Worm (Caenorhabditis elegans) whole organism, L4 larva: ENCODE data around the gene eco-1.

Source experiments
- D1046.2 ChIP-seq: fragments of 200-800 bp; sonication (Bioruptor generic); IDR thresholded peaks from 2 replicates; pipeline ENCODE4 v1.3.6; 2022; ENCODE audit warnings: missing genetic modification characterization, missing compliant biosample characterization
- F10B5.3 ChIP-seq: sonication (generic microtip); optimal IDR thresholded peaks from 2 replicates; lab custom pipeline; 2016; ENCODE audit warnings: mild to moderate bottlenecking, missing genetic modification characterization, missing compliant biosample characterization
- F37D6.2 ChIP-seq: sonication (generic microtip); optimal IDR thresholded peaks from 2 replicates; lab custom pipeline; 2016; ENCODE audit warnings: mild to moderate bottlenecking, missing genetic modification characterization, missing compliant biosample characterization
- F49E8.2 ChIP-seq: sonication (generic microtip); optimal IDR thresholded peaks from 2 replicates; lab custom pipeline; 2016; ENCODE audit warnings: missing compliant biosample characterization, mild to moderate bottlenecking, missing genetic modification characterization, borderline replicate concordance
- R02D3.7 ChIP-seq: fragments of 150-350 bp; sonication (generic microtip); optimal IDR thresholded peaks from 3 replicates; lab custom pipeline; 2014; ENCODE audit warnings: missing biosample characterization, missing genetic modification characterization
- Y105C5A.15 ChIP-seq: fragments of 200-800 bp; sonication (Bioruptor generic); IDR thresholded peaks from 2 replicates; pipeline ENCODE4 v1.3.6; 2022; ENCODE audit warnings: missing genetic modification characterization, missing compliant biosample characterization
- ZK546.5 ChIP-seq, 2 experiments: sonication (generic microtip); optimal IDR thresholded peaks; 2 replicates each; lab custom pipeline; 2017; ENCODE audit warnings: missing biosample characterization in 2 of 2, missing genetic modification characterization in 2 of 2
- aha-1 ChIP-seq: fragments of 150-350 bp; peaks from one replicate; lab custom pipeline; 2014; ENCODE audit warnings: missing biosample characterization, missing genetic modification characterization
- arid-1 ChIP-seq: fragments of 200-800 bp; sonication (Bioruptor generic); conservative IDR thresholded peaks from 2 replicates; pipeline ENCODE4 v1.3.6; 2022; ENCODE audit warnings: missing genetic modification reagents, missing genetic modification characterization, missing compliant biosample characterization
- ces-1 ChIP-seq: fragments of 150-350 bp; sonication (generic microtip); optimal IDR thresholded peaks from 4 replicates; lab custom pipeline; 2014; ENCODE audit warnings: missing biosample characterization, missing genetic modification reagents, missing genetic modification characterization
- ctbp-1 ChIP-seq: fragments of 200-800 bp; sonication (Bioruptor generic); IDR thresholded peaks from 2 replicates; pipeline ENCODE4 v1.3.6; 2022; ENCODE audit warnings: missing genetic modification reagents, missing genetic modification characterization, missing compliant biosample characterization
- daf-16 ChIP-seq, 3 experiments: sonication (generic microtip); optimal IDR thresholded peaks; 2 replicates each; lab custom pipeline; 2016 to 2017; ENCODE audit warnings: missing genetic modification characterization in 3 of 3, missing genetic modification reagents in 3 of 3, mild to moderate bottlenecking in 2 of 3, missing compliant biosample characterization in 2 of 3, missing biosample characterization in 1 of 3, moderate library complexity in 1 of 3
- daf-19 ChIP-seq: fragments of 200-800 bp; sonication (Bioruptor generic); conservative IDR thresholded peaks from 2 replicates; pipeline ENCODE4 v1.3.6; 2022; ENCODE audit warnings: missing genetic modification characterization, missing compliant biosample characterization
- dmd-6 ChIP-seq: fragments of 200-800 bp; sonication (Bioruptor generic); IDR thresholded peaks from 2 replicates; pipeline ENCODE4 v1.3.6; 2022; ENCODE audit warnings: missing genetic modification reagents, missing genetic modification characterization, missing compliant biosample characterization
- dmd-9 ChIP-seq: fragments of 200-800 bp; sonication (Bioruptor generic); IDR thresholded peaks from 2 replicates; pipeline ENCODE4 v1.3.6; 2022; ENCODE audit warnings: missing genetic modification reagents, missing genetic modification characterization, missing compliant biosample characterization
- dve-1 ChIP-seq: sonication (generic microtip); optimal IDR thresholded peaks from 2 replicates; lab custom pipeline; 2017; ENCODE audit warnings: antibody characterized with exemption, mild to moderate bottlenecking, missing genetic modification characterization, missing compliant biosample characterization; ENCODE audit not compliant: insufficient read depth
- egl-43 ChIP-seq: fragments of 200-800 bp; sonication (Bioruptor generic); IDR thresholded peaks from 2 replicates; pipeline ENCODE4 v1.3.6; 2022; ENCODE audit warnings: missing genetic modification reagents, missing genetic modification characterization, missing compliant biosample characterization
- hlh-11 ChIP-seq: fragments of 200-800 bp; sonication (Bioruptor generic); optimal IDR thresholded peaks from 2 replicates; lab custom pipeline; 2018; ENCODE audit warnings: mild to moderate bottlenecking, missing genetic modification characterization, missing compliant biosample characterization
- hlh-30 ChIP-seq: sonication (generic microtip); optimal IDR thresholded peaks from 2 replicates; lab custom pipeline; 2017; ENCODE audit warnings: antibody characterized with exemption, mild to moderate bottlenecking, missing genetic modification characterization, missing compliant biosample characterization; ENCODE audit not compliant: insufficient read depth
- jun-1 ChIP-seq: fragments of 150-350 bp; optimal IDR thresholded peaks from 2 replicates; lab custom pipeline; 2014; ENCODE audit warnings: missing biosample characterization, missing genetic modification reagents, missing genetic modification characterization
- lsy-2 ChIP-seq, 2 experiments: fragments of 150-350 bp in 1 of 2; sonication (generic microtip) in 1 of 2; optimal IDR thresholded peaks; 2 replicates each; lab custom pipeline; 2014 to 2017; ENCODE audit warnings: missing biosample characterization in 2 of 2, missing genetic modification characterization in 2 of 2
- madf-5 ChIP-seq, 2 experiments: fragments of 200-800 bp; sonication (Bioruptor generic); IDR thresholded peaks; 2 replicates each; pipeline ENCODE4 v1.3.6; 2022; ENCODE audit warnings: missing compliant biosample characterization in 2 of 2, missing genetic modification characterization in 2 of 2
- madf-9 ChIP-seq: fragments of 200-800 bp; sonication (Bioruptor generic); conservative IDR thresholded peaks from 2 replicates; pipeline ENCODE4 v1.3.6; 2022; ENCODE audit warnings: missing genetic modification reagents, missing genetic modification characterization, missing compliant biosample characterization
- mdt-29 ChIP-seq: fragments of 200-800 bp; sonication (Bioruptor generic); IDR thresholded peaks from 2 replicates; pipeline ENCODE4 v1.3.6; 2022; ENCODE audit warnings: missing genetic modification reagents, missing genetic modification characterization, missing compliant biosample characterization
- mes-2 ChIP-seq: sonication (generic microtip); optimal IDR thresholded peaks from 2 replicates; lab custom pipeline; 2016; ENCODE audit warnings: missing genotype, mild to moderate bottlenecking, missing genetic modification characterization, missing compliant biosample characterization; ENCODE audit not compliant: poor library complexity, severe bottlenecking
- mxl-2 ChIP-seq: fragments of 200-800 bp; sonication (Bioruptor generic); conservative IDR thresholded peaks from 2 replicates; pipeline ENCODE4 v1.3.6; 2022; ENCODE audit warnings: missing genetic modification reagents, missing genetic modification characterization, missing compliant biosample characterization
- nhr-10 ChIP-seq: fragments of 150-350 bp; optimal IDR thresholded peaks from 2 replicates; lab custom pipeline; 2014; ENCODE audit warnings: missing biosample characterization, missing genetic modification characterization
- nhr-11 ChIP-seq: fragments of 150-350 bp; optimal IDR thresholded peaks from 2 replicates; lab custom pipeline; 2014; ENCODE audit warnings: missing biosample characterization, missing genetic modification characterization
- nhr-111 ChIP-seq: fragments of 200-800 bp; sonication (Bioruptor generic); optimal IDR thresholded peaks from 2 replicates; lab custom pipeline; 2018; ENCODE audit warnings: mild to moderate bottlenecking, missing genetic modification characterization, missing compliant biosample characterization
- nhr-25 ChIP-seq: sonication (generic microtip); optimal IDR thresholded peaks from 2 replicates; lab custom pipeline; 2017; ENCODE audit warnings: missing genetic modification characterization, mild to moderate bottlenecking, missing compliant biosample characterization, antibody characterized with exemption, moderate library complexity, borderline replicate concordance; ENCODE audit not compliant: insufficient read depth
- nhr-28 ChIP-seq: fragments of 150-350 bp; optimal IDR thresholded peaks from 2 replicates; lab custom pipeline; 2014; ENCODE audit warnings: missing biosample characterization, missing genetic modification characterization
- nhr-48 ChIP-seq: sonication (generic microtip); optimal IDR thresholded peaks from 2 replicates; lab custom pipeline; 2016; ENCODE audit warnings: mild to moderate bottlenecking, missing genetic modification characterization, missing compliant biosample characterization
- php-3 ChIP-seq: fragments of 200-800 bp; sonication (Bioruptor generic); IDR thresholded peaks from 2 replicates; pipeline ENCODE4 v1.3.6; 2022; ENCODE audit warnings: missing genetic modification reagents, missing genetic modification characterization, missing compliant biosample characterization
- pqm-1 ChIP-seq: sonication (generic microtip); optimal IDR thresholded peaks from 2 replicates; lab custom pipeline; 2017; ENCODE audit warnings: missing biosample characterization, missing genetic modification characterization
- rbr-2 ChIP-seq: sonication (generic microtip); optimal IDR thresholded peaks from 2 replicates; lab custom pipeline; 2016; ENCODE audit warnings: missing genotype, missing genetic modification characterization, missing compliant biosample characterization
- set-16 ChIP-seq: fragments of 200-800 bp; sonication (Bioruptor generic); IDR thresholded peaks from 2 replicates; pipeline ENCODE4 v1.3.6; 2022; ENCODE audit warnings: missing genetic modification reagents, missing genetic modification characterization, missing compliant biosample characterization
- tag-97 ChIP-seq: fragments of 200-800 bp; sonication (Bioruptor generic); IDR thresholded peaks from 2 replicates; pipeline ENCODE4 v1.3.6; 2022; ENCODE audit warnings: missing genetic modification characterization, missing compliant biosample characterization
- tra-1 ChIP-seq: fragments of 200-800 bp; sonication (Bioruptor generic); IDR thresholded peaks from 2 replicates; pipeline ENCODE4 v1.3.6; 2022; ENCODE audit warnings: missing genetic modification reagents, missing genetic modification characterization, missing compliant biosample characterization
- unc-39 ChIP-seq: sonication (generic microtip); optimal IDR thresholded peaks from 2 replicates; lab custom pipeline; 2017; ENCODE audit warnings: missing biosample characterization, missing genetic modification characterization
- zfp-2 ChIP-seq: sonication (generic microtip); optimal IDR thresholded peaks from 2 replicates; lab custom pipeline; 2016; ENCODE audit warnings: mild to moderate bottlenecking, missing genetic modification characterization, missing compliant biosample characterization
- zip-2 ChIP-seq: fragments of 150-350 bp; optimal IDR thresholded peaks from 2 replicates; lab custom pipeline; 2014; ENCODE audit warnings: missing biosample characterization, missing genetic modification characterization

The eco-1 gene

DNA sequence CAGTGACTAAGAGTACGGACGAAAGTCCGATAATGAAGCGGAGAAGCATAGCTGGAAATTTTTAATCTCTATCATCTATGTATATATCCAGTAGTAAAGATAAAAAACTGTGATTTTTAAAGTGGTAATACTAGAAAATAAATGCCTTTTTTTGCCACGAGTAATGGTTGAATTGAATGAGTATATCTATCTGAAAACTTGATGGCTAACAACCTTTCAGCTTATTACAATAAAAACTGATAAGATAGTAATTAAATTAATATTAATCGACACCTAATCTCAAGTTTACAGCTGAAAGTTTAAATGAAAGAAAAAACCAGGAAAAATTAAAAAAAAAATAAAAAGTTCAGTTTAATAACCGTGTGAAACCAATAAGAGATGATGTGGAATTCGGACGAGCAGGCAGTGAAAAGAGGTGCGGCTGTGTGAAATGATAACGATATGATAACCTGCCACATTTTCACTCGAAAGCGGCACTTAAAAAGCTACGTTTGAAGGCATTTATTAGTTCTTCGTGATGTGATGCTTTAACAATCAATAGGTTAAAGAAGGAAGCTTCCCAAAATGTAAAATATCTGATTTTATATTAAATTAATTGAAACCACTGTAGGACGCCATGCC, 43.9 kb downstream of the eco-1 start, which contains the start of gene nspg-6:
TSS of gene nspg-6 (minus strand) at position 51 of the 621 bp plus-strand sequence.
- TF ChIP-seq arid-1 (no peak), tag-97 (GFP tag; lab: Robert Waterston, UW) (no peak), tra-1 (GFP tag; lab: Robert Waterston, UW) (no peak), nhr-28 (tag; lab: Kevin White, UChicago) (peak; percentile 77), daf-16 (GFP tag; optimal IDR thresholded peaks at IDR 0.05; lab: Kevin White, UChicago) (no peak), daf-16 (tag; optimal IDR thresholded peaks at IDR 0.05; lab: Kevin White, UChicago) (peak; percentile 48), madf-9 (no peak), nhr-10 (tag; lab: Kevin White, UChicago) (no peak), mdt-29 (no peak), R02D3.7 (no peak), dmd-9 (no peak), nhr-111 (GFP tag; lab: Kevin White, UChicago) (no peak), F10B5.3 (tag; lab: Kevin White, UChicago) (no peak), daf-19 (GFP tag; lab: Robert Waterston, UW) (no peak), unc-39 (tag; lab: Kevin White, UChicago) (no peak), rbr-2 (no peak), madf-5 (GFP tag; IDR thresholded peaks at IDR 0.05; lab: Robert Waterston, UW) (no peak), hlh-30 (no peak), mes-2 (no peak), nhr-25 (no peak), php-3 (GFP tag; lab: Robert Waterston, UW) (peak; percentile 70; the same call in 1 of the 2 replicates), ctbp-1 (GFP tag; lab: Robert Waterston, UW) (no peak), nhr-48 (tag; lab: Kevin White, UChicago) (no peak), dmd-6 (GFP tag; lab: Robert Waterston, UW) (peak; percentile 66), dve-1 (peak; percentile 39), zip-2 (tag; lab: Kevin White, UChicago) (no peak), jun-1 (tag; lab: Kevin White, UChicago) (no peak), Y105C5A.15 (GFP tag; lab: Robert Waterston, UW) (no peak), pqm-1 (peak; percentile 97), hlh-11 (tag; lab: Kevin White, UChicago) (peak; percentile 30), ces-1 (GFP tag; lab: Kevin White, UChicago) (no peak), zfp-2 (tag; lab: Kevin White, UChicago) (no peak), ZK546.5 (tag; optimal IDR thresholded peaks at IDR 0.05; lab: Kevin White, UChicago) (no peak), nhr-11 (tag; lab: Kevin White, UChicago) (no peak), mxl-2 (GFP tag; lab: Robert Waterston, UW) (no peak), egl-43 (GFP tag; lab: Robert Waterston, UW) (no peak), D1046.2 (no peak), F49E8.2 (tag; lab: Kevin White, UChicago) (no peak), set-16 (no peak)

ce11 chrIII:7314473-7314872, 44.4 kb downstream of the eco-1 start:
- TF ChIP-seq F37D6.2 (tag; lab: Kevin White, UChicago) (no peak), dve-1 (no peak), aha-1 (peak; percentile 93), lsy-2 (tag; optimal IDR thresholded peaks at IDR 0.05; lab: Kevin White, UChicago) (no peak)
